Worm (Caenorhabditis elegans) whole organism, early embryonic: ENCODE data around the gene ent-7.

Experiments used
- B0310.2 ChIP-seq: sonication (generic microtip); optimal IDR thresholded peaks from 2 replicates; lab custom pipeline; 2016; ENCODE audit warnings: mild to moderate bottlenecking, missing genetic modification characterization, missing compliant biosample characterization
- F13C5.2 ChIP-seq: sonication (generic microtip); optimal IDR thresholded peaks from 2 replicates; lab custom pipeline; 2017; ENCODE audit warnings: mild to moderate bottlenecking, missing genetic modification characterization, inconsistent platforms, missing compliant biosample characterization
- aly-1 ChIP-seq: sonication (generic microtip); optimal IDR thresholded peaks from 2 replicates; lab custom pipeline; 2016; ENCODE audit warnings: missing genetic modification characterization, missing compliant biosample characterization
- ama-1 ChIP-seq: fragments of 150-350 bp; optimal IDR thresholded peaks from 2 replicates; lab custom pipeline; 2014
- ceh-13 ChIP-seq: fragments of 200-800 bp; sonication (Bioruptor generic); optimal IDR thresholded peaks from 2 replicates; lab custom pipeline; 2018; ENCODE audit warnings: mild to moderate bottlenecking, missing genetic modification characterization, missing compliant biosample characterization
- ceh-36 ChIP-seq: sonication (generic microtip); optimal IDR thresholded peaks from 2 replicates; lab custom pipeline; 2016; ENCODE audit warnings: missing genetic modification characterization, inconsistent platforms, missing compliant biosample characterization
- ets-7 ChIP-seq: sonication (generic microtip); optimal IDR thresholded peaks from 2 replicates; lab custom pipeline; 2016; ENCODE audit warnings: missing genotype, missing genetic modification characterization, missing compliant biosample characterization
- hmbx-1 ChIP-seq: sonication (generic microtip); optimal IDR thresholded peaks from 2 replicates; lab custom pipeline; 2016; ENCODE audit warnings: mild to moderate bottlenecking, missing genetic modification characterization, missing compliant biosample characterization
- hmg-4 ChIP-seq: fragments of 200-800 bp; sonication (Bioruptor generic); optimal IDR thresholded peaks from 2 replicates; lab custom pipeline; 2018; ENCODE audit warnings: mild to moderate bottlenecking, missing genetic modification characterization, missing compliant biosample characterization
- pes-1 ChIP-seq: fragments of 200-800 bp; sonication (Bioruptor generic); IDR thresholded peaks from 2 replicates; pipeline ENCODE4 v1.3.6; 2022; ENCODE audit warnings: missing genetic modification reagents, missing genetic modification characterization, missing compliant biosample characterization
- sea-1 ChIP-seq: fragments of 200-800 bp; sonication (Bioruptor generic); conservative IDR thresholded peaks from 2 replicates; pipeline ENCODE4 v1.3.6; 2022; ENCODE audit warnings: missing genetic modification characterization, missing compliant biosample characterization
- tbx-11 ChIP-seq: fragments of 200-800 bp; sonication (Bioruptor generic); IDR thresholded peaks from 2 replicates; pipeline ENCODE4 v1.3.6; 2022; ENCODE audit warnings: missing genetic modification characterization, missing compliant biosample characterization
- tbx-37 ChIP-seq: fragments of 200-800 bp; sonication (Bioruptor generic); conservative IDR thresholded peaks from 2 replicates; pipeline ENCODE4 v1.3.6; 2022; ENCODE audit warnings: missing genetic modification reagents, missing genetic modification characterization, missing compliant biosample characterization
- tra-4 ChIP-seq: sonication (generic microtip); optimal IDR thresholded peaks from 2 replicates; lab custom pipeline; 2017; ENCODE audit warnings: missing genetic modification characterization, missing compliant biosample characterization

ent-7 gene

DNA sequence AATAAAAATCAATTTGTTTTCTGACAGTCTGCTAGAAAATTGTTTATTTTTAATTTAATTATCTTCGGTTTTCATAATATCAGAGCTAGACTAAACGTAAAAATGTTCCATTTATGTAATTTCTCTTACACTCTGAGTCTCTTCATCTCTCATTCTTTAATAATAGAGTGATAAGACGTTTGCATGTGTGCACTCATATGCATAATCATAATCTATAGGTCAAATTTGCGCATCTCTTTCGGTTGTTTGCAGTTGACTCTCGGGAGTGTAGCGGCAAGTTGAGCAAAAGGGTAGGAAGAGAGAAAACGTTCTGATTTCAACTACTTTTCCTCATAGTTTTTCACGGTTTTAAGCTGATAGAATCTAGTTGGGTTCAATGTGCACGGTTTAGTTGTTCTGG lies 49.4 kb downstream of the ent-7 start:
- no peak for TF ChIP-seq hmbx-1

ce11 chrIV:10067541-10067940 lies 50.5 kb downstream of the ent-7 start, which contains the start of gene cwn-2:
Gene cwn-2, plus strand, starts transcription at chrIV:10067816.
- TF ChIP-seq tra-4 (tag; lab: Kevin White, UChicago) (no peak), hmbx-1 (no peak), ama-1 (lab: Kevin White, UChicago) (no peak), ceh-13 (GFP tag; lab: Kevin White, UChicago) (no peak), tbx-11 (GFP tag; lab: Robert Waterston, UW) (no peak), pes-1 (no peak), hmg-4 (GFP tag; lab: Kevin White, UChicago) (no peak), tbx-37 (GFP tag; lab: Robert Waterston, UW) (no peak), ceh-36 (no peak), aly-1 (tag; lab: Kevin White, UChicago) (no peak), B0310.2 (tag; lab: Kevin White, UChicago) (no peak), F13C5.2 (tag; lab: Kevin White, UChicago) (no peak), ets-7 (tag; lab: Kevin White, UChicago) (no peak)

- TF ChIP-seq tbx-11 (GFP tag; lab: Robert Waterston, UW): no peak
- TF ChIP-seq sea-1 (GFP tag; lab: Robert Waterston, UW): no peak
- no peak for TF ChIP-seq ama-1 (lab: Kevin White, UChicago)
- TF ChIP-seq tra-4 (tag; lab: Kevin White, UChicago): no peak
- TF ChIP-seq aly-1 (tag; lab: Kevin White, UChicago): no peak
Observed at ce11 chrIV:10068266-10068665, 51.2 kb downstream of the ent-7 start.
